Fruit fly (Drosophila melanogaster) whole organism, adult: Measurements from ENCODE around the gene Nhe1.

Source experiments
- CG11617 ChIP-seq: fragments of 200-800 bp; sonication (Bioruptor generic); optimal IDR thresholded peaks from 2 replicates; lab custom pipeline; 2017; ENCODE audit warnings: mild to moderate bottlenecking, missing biosample characterization, missing genetic modification reagents, missing genetic modification characterization
- CG12768 ChIP-seq: fragments of 200-800 bp; sonication (Bioruptor generic); optimal IDR thresholded peaks from 2 replicates; lab custom pipeline; 2017; ENCODE audit warnings: missing biosample characterization, missing genetic modification characterization, mild to moderate bottlenecking, moderate library complexity, missing genetic modification reagents
- CG14711 ChIP-seq: fragments of 200-800 bp; sonication (Bioruptor generic); optimal IDR thresholded peaks from 2 replicates; lab custom pipeline; 2018; ENCODE audit warnings: missing biosample characterization, mild to moderate bottlenecking, missing genetic modification characterization, moderate library complexity
- CG1620 ChIP-seq: fragments of 200-800 bp; sonication (Bioruptor generic); optimal IDR thresholded peaks from 2 replicates; lab custom pipeline; 2016; ENCODE audit warnings: missing biosample characterization, missing genetic modification characterization
- CG5204 ChIP-seq: fragments of 200-800 bp; sonication (Bioruptor generic); optimal IDR thresholded peaks from 2 replicates; lab custom pipeline; 2016; ENCODE audit warnings: missing biosample characterization, missing genetic modification characterization
- CG7045 ChIP-seq: fragments of 200-800 bp; sonication (Bioruptor generic); optimal IDR thresholded peaks from 2 replicates; lab custom pipeline; 2017; ENCODE audit warnings: missing biosample characterization, mild to moderate bottlenecking, missing genetic modification characterization
- bab1 ChIP-seq: fragments of 200-800 bp; sonication (Bioruptor generic); optimal IDR thresholded peaks from 3 replicates; lab custom pipeline; 2019; ENCODE audit warnings: missing biosample characterization, mild to moderate bottlenecking, missing genetic modification characterization, moderate library complexity
- cic ChIP-seq: fragments of 200-800 bp; sonication (Bioruptor generic); optimal IDR thresholded peaks from 2 replicates; lab custom pipeline; 2017; ENCODE audit warnings: missing biosample characterization, mild to moderate bottlenecking, missing genetic modification characterization, moderate library complexity
- kay ChIP-seq: fragments of 200-800 bp; sonication (Bioruptor generic); peaks from one replicate; lab custom pipeline; 2016; ENCODE audit warnings: missing biosample characterization, missing genetic modification characterization, borderline replicate concordance
- tj ChIP-seq: fragments of 200-800 bp; sonication (Bioruptor generic); optimal IDR thresholded peaks from 3 replicates; lab custom pipeline; 2017; ENCODE audit warnings: missing biosample characterization, mild to moderate bottlenecking, missing genetic modification characterization, moderate library complexity

dm6 chr2L:91830-92229 is 14.7 kb downstream of the Nhe1 start:
- no peak for TF ChIP-seq bab1
- TF ChIP-seq CG5204 (GFP tag; lab: Kevin White, UChicago): no peak
- no peak for TF ChIP-seq CG14711
- TF ChIP-seq CG7045 (GFP tag; lab: Kevin White, UChicago): no peak
- no peak for TF ChIP-seq cic
- TF ChIP-seq CG1620: no peak
- TF ChIP-seq kay (GFP tag; lab: Kevin White, UChicago): no peak
- TF ChIP-seq tj (GFP tag; lab: Kevin White, UChicago): no peak
- TF ChIP-seq CG11617 (GFP tag; lab: Kevin White, UChicago): no peak
- TF ChIP-seq CG12768 (GFP tag; lab: Kevin White, UChicago): no peak
